Fruit fly (Drosophila melanogaster) whole organism: ENCODE measurements around the gene CG33483.

ENCODE experiments used
- CG8478 ChIP-seq: fragments of >200 bp; optimal IDR thresholded peaks from 2 replicates; lab custom pipeline; 2018; ENCODE audit warnings: inconsistent platforms
- psq ChIP-seq: fragments of >200 bp; optimal IDR thresholded peaks from 2 replicates; lab custom pipeline; 2017

dm6 chr3R:30864465-30864864 is 37.5 kb downstream of the CG33483 start:
- no peak for TF ChIP-seq CG8478
- TF ChIP-seq psq = no peak
